Fruit fly (Drosophila melanogaster): Measurements from ENCODE around the gene CG7156.

Gene CG7156

dm6 chr3R:18275113-18275782, 33.3 kb upstream of the CG7156 start (continued):
- peak; percentile 20 for TF ChIP-seq esn (GFP tag; optimal IDR thresholded peaks at IDR 0.05)
- TF ChIP-seq svp (GFP tag) = no peak
- no peak for TF ChIP-seq CG1621 (tag; optimal IDR thresholded peaks at IDR 0.05)
- TF ChIP-seq CG11294 (GFP tag; IDR thresholded peaks at IDR 0.05) = no peak
- peak; percentile 70; the same call in 2 of the 3 replicates for TF ChIP-seq CG8119 (GFP tag; IDR thresholded peaks at IDR 0.05)
- TF ChIP-seq Hr39 (GFP tag; optimal IDR thresholded peaks at IDR 0.05) = no peak
- peak; percentile 1 for TF ChIP-seq CG6792 (GFP tag; optimal IDR thresholded peaks at IDR 0.05)
- TF ChIP-seq salr (GFP tag; optimal IDR thresholded peaks at IDR 0.05) = no peak
- TF ChIP-seq Gug (GFP tag; IDR thresholded peaks at IDR 0.05) = peak; percentile 30; the same call in 1 of the 2 replicates
- TF ChIP-seq eg (GFP tag; IDR thresholded peaks at IDR 0.05) = peak; percentile 69; the same call in 2 of the 3 replicates
- no peak for TF ChIP-seq Blimp-1 (GFP tag; optimal IDR thresholded peaks at IDR 0.05)
- TF ChIP-seq lz (GFP tag; optimal IDR thresholded peaks at IDR 0.05) = peak; percentile 2
- TF ChIP-seq fd85E (GFP tag; optimal IDR thresholded peaks at IDR 0.05) = no peak
- peak; percentile 75 for TF ChIP-seq CG15336 (GFP tag; IDR thresholded peaks at IDR 0.05)
- peak; percentile 8 for TF ChIP-seq vri (GFP tag; optimal IDR thresholded peaks at IDR 0.05)
- no peak for TF ChIP-seq CG6276 (GFP tag; optimal IDR thresholded peaks at IDR 0.05)
- TF ChIP-seq CG34406 (GFP tag; optimal IDR thresholded peaks at IDR 0.05) = peak; percentile 63

dm6 chr3R:18274328-18275098, 32.6 kb upstream of the CG7156 start, which contains the start of the genes Vps39 and eIF1A:
Gene Vps39, minus strand, starts transcription at chr3R:18274446.
Gene eIF1A, plus strand, starts transcription at chr3R:18274665.
- no peak for TF ChIP-seq Blimp-1 (GFP tag; optimal IDR thresholded peaks at IDR 0.05)
- TF ChIP-seq Eip93F (GFP tag; optimal IDR thresholded peaks at IDR 0.05) = peak; percentile 42
- no peak for TF ChIP-seq Hr39 (GFP tag; optimal IDR thresholded peaks at IDR 0.05)
- no peak for TF ChIP-seq CG10631 (GFP tag; optimal IDR thresholded peaks at IDR 0.05)
- no peak for TF ChIP-seq CG11294 (GFP tag; IDR thresholded peaks at IDR 0.05)
- no peak for TF ChIP-seq net (GFP tag; optimal IDR thresholded peaks at IDR 0.05)
- no peak for TF ChIP-seq Ets21C (GFP tag; optimal IDR thresholded peaks at IDR 0.05)
- no peak for TF ChIP-seq CG11762 (GFP tag; optimal IDR thresholded peaks at IDR 0.05; ENCODE audit: insufficient read depth)
- TF ChIP-seq salr (GFP tag; optimal IDR thresholded peaks at IDR 0.05) = no peak
- peak; percentile 36 for TF ChIP-seq lz (GFP tag; optimal IDR thresholded peaks at IDR 0.05)
- TF ChIP-seq CG6276 (GFP tag; optimal IDR thresholded peaks at IDR 0.05) = no peak
- no peak for TF ChIP-seq dsx (GFP tag; optimal IDR thresholded peaks at IDR 0.05; ENCODE audit: poor library complexity, severe bottlenecking)
- no peak for TF ChIP-seq CG10669 (GFP tag; optimal IDR thresholded peaks at IDR 0.05)
- 0 out of 3 replicates have a peak, but pooled peaks have one; percentile 10 for TF ChIP-seq CG6163 (GFP tag; IDR thresholded peaks at IDR 0.05)
- no peak for TF ChIP-seq CG3032 (tag; optimal IDR thresholded peaks at IDR 0.05)
- TF ChIP-seq fkh (GFP tag; optimal IDR thresholded peaks at IDR 0.05) = no peak
- TF ChIP-seq CG4318 (GFP tag; optimal IDR thresholded peaks at IDR 0.05) = no peak
- TF ChIP-seq spab (GFP tag; optimal IDR thresholded peaks at IDR 0.05) = no peak
- TF ChIP-seq esn (GFP tag; optimal IDR thresholded peaks at IDR 0.05) = peak; percentile 29
- TF ChIP-seq svp (GFP tag) = no peak
- no peak for TF ChIP-seq Hr38 (GFP tag; optimal IDR thresholded peaks at IDR 0.05)
- TF ChIP-seq pdm3 (GFP tag; optimal IDR thresholded peaks at IDR 0.05) = no peak
- no peak for TF ChIP-seq vri (GFP tag; optimal IDR thresholded peaks at IDR 0.05)
- no peak for TF ChIP-seq eg (GFP tag; IDR thresholded peaks at IDR 0.05)
- TF ChIP-seq CG9139 (GFP tag; optimal IDR thresholded peaks at IDR 0.05) = no peak
- no peak for TF ChIP-seq Lpt (GFP tag; optimal IDR thresholded peaks at IDR 0.05)
- no peak for TF ChIP-seq topi (GFP tag; optimal IDR thresholded peaks at IDR 0.05)
- no peak for TF ChIP-seq Smox (GFP tag; optimal IDR thresholded peaks at IDR 0.05)
- no peak for TF ChIP-seq CG6854 (GFP tag; optimal IDR thresholded peaks at IDR 0.05)
- no peak for TF ChIP-seq CG8632 (GFP tag; optimal IDR thresholded peaks at IDR 0.05)
- no peak for TF ChIP-seq OdsH (GFP tag; optimal IDR thresholded peaks at IDR 0.05)
- no peak for TF ChIP-seq CG8319 (GFP tag; optimal IDR thresholded peaks at IDR 0.05)
- TF ChIP-seq CG1621 (tag; optimal IDR thresholded peaks at IDR 0.05) = no peak
- TF ChIP-seq Sox15 (GFP tag; optimal IDR thresholded peaks at IDR 0.05) = no peak
- no peak for TF ChIP-seq CG11902 (GFP tag; optimal IDR thresholded peaks at IDR 0.05)
- TF ChIP-seq Sox102F (GFP tag; optimal IDR thresholded peaks at IDR 0.05) = no peak
- no peak for TF ChIP-seq Eip78C (GFP tag)
- peak; percentile 17 for TF ChIP-seq CG31627 (GFP tag; optimal IDR thresholded peaks at IDR 0.05)
- TF ChIP-seq CG16779 (tag; optimal IDR thresholded peaks at IDR 0.05) = no peak
- no peak for TF ChIP-seq achi (GFP tag; optimal IDR thresholded peaks at IDR 0.05)
- no peak for TF ChIP-seq CG6792 (GFP tag; optimal IDR thresholded peaks at IDR 0.05)
